Fruit fly (Drosophila melanogaster) whole organism, prepupa: ENCODE data around the gene to.
A peak's percentile ranks its signal among the peaks of the same experiment; 100 is the strongest.

Source experiments
- Blimp-1 ChIP-seq: fragments of 200-800 bp; sonication (Bioruptor generic); optimal IDR thresholded peaks from 3 replicates; lab custom pipeline; 2017; ENCODE audit warnings: missing biosample characterization, missing genetic modification characterization, mild to moderate bottlenecking, moderate library complexity, missing genetic modification reagents
- CG10631 ChIP-seq: fragments of 200-800 bp; sonication (Bioruptor generic); optimal IDR thresholded peaks from 2 replicates; lab custom pipeline; 2016; ENCODE audit warnings: missing biosample characterization, missing genetic modification characterization
- CG11294 ChIP-seq: fragments of 200-800 bp; sonication (Bioruptor generic); IDR thresholded peaks from 2 replicates; pipeline ENCODE4 v1.3.6; 2022; ENCODE audit warnings: missing biosample characterization, missing genetic modification characterization
- CG11762 ChIP-seq: fragments of 200-800 bp; sonication (Bioruptor generic); optimal IDR thresholded peaks from 3 replicates; lab custom pipeline; 2016; ENCODE audit warnings: missing biosample characterization, missing genetic modification characterization; ENCODE audit not compliant: insufficient read depth
- CG11902 ChIP-seq: fragments of 200-800 bp; sonication (Bioruptor generic); optimal IDR thresholded peaks from 3 replicates; lab custom pipeline; 2016; ENCODE audit warnings: missing biosample characterization, missing genetic modification characterization
- CG15336 ChIP-seq: fragments of 200-800 bp; sonication (Bioruptor generic); IDR thresholded peaks from 2 replicates; pipeline ENCODE4 v1.3.6; 2022; ENCODE audit warnings: missing biosample characterization, missing genetic modification characterization
- CG1621 ChIP-seq: fragments of 200-800 bp; sonication (Bioruptor generic); optimal IDR thresholded peaks from 3 replicates; lab custom pipeline; 2018; ENCODE audit warnings: missing biosample characterization, mild to moderate bottlenecking, missing genetic modification characterization
- CG16779 ChIP-seq: fragments of 200-800 bp; sonication (Bioruptor generic); optimal IDR thresholded peaks from 3 replicates; lab custom pipeline; 2017; ENCODE audit warnings: missing biosample characterization, mild to moderate bottlenecking, missing genetic modification characterization
- CG31627 ChIP-seq: fragments of 200-800 bp; sonication (Bioruptor generic); optimal IDR thresholded peaks from 3 replicates; lab custom pipeline; 2016; ENCODE audit warnings: missing biosample characterization, missing genetic modification characterization
- CG34406 ChIP-seq: fragments of 200-800 bp; sonication (Bioruptor generic); optimal IDR thresholded peaks from 3 replicates; lab custom pipeline; 2016; ENCODE audit warnings: missing biosample characterization, missing genetic modification characterization
- CG3919 ChIP-seq: fragments of 200-800 bp; sonication (Bioruptor generic); optimal IDR thresholded peaks from 3 replicates; lab custom pipeline; 2016; ENCODE audit warnings: missing biosample characterization, missing genetic modification characterization
- CG6163 ChIP-seq: fragments of 200-800 bp; sonication (Bioruptor generic); IDR thresholded peaks from 3 replicates; pipeline ENCODE4 v1.3.6; 2022; ENCODE audit warnings: missing biosample characterization, missing genetic modification characterization
- CG6276 ChIP-seq: fragments of 200-800 bp; sonication (Bioruptor generic); optimal IDR thresholded peaks from 2 replicates; lab custom pipeline; 2017; ENCODE audit warnings: missing biosample characterization, mild to moderate bottlenecking, missing genetic modification characterization
- CG6792 ChIP-seq: fragments of 200-800 bp; sonication (Bioruptor generic); optimal IDR thresholded peaks from 3 replicates; lab custom pipeline; 2016; ENCODE audit warnings: missing biosample characterization, missing genetic modification characterization
- CG6808 ChIP-seq: fragments of 200-800 bp; sonication (Bioruptor generic); optimal IDR thresholded peaks from 3 replicates; lab custom pipeline; 2017; ENCODE audit warnings: missing biosample characterization, missing genetic modification characterization, mild to moderate bottlenecking, moderate library complexity, missing genetic modification reagents
- CG7368 ChIP-seq: fragments of 200-800 bp; sonication (Bioruptor generic); optimal IDR thresholded peaks from 3 replicates; lab custom pipeline; 2016; ENCODE audit warnings: missing biosample characterization, missing genetic modification characterization
- CG8119 ChIP-seq: fragments of 200-800 bp; sonication (Bioruptor generic); IDR thresholded peaks from 3 replicates; pipeline ENCODE4 v1.3.6; 2022; ENCODE audit warnings: missing biosample characterization, missing genetic modification characterization
- CG8319 ChIP-seq: fragments of 200-800 bp; sonication (Bioruptor generic); optimal IDR thresholded peaks from 3 replicates; lab custom pipeline; 2016; ENCODE audit warnings: missing biosample characterization, missing genetic modification characterization
- Eip78C ChIP-seq: fragments of 200-800 bp; sonication (Bioruptor generic); peaks from one replicate; lab custom pipeline; 2016; ENCODE audit warnings: missing biosample characterization, missing genetic modification characterization
- Eip93F ChIP-seq: fragments of 200-800 bp; sonication (Bioruptor generic); optimal IDR thresholded peaks from 2 replicates; lab custom pipeline; 2016; ENCODE audit warnings: missing biosample characterization, mild to moderate bottlenecking, missing genetic modification characterization
- Gug ChIP-seq: fragments of 200-800 bp; sonication (Bioruptor generic); IDR thresholded peaks from 2 replicates; pipeline ENCODE4 v1.3.6; 2022; ENCODE audit warnings: missing biosample characterization, missing genetic modification characterization
- Hr38 ChIP-seq: sonication (Bioruptor generic); optimal IDR thresholded peaks from 2 replicates; lab custom pipeline; 2016; ENCODE audit warnings: missing biosample characterization, missing genetic modification characterization
- Hr39 ChIP-seq: fragments of 200-800 bp; sonication (Bioruptor generic); optimal IDR thresholded peaks from 2 replicates; lab custom pipeline; 2016; ENCODE audit warnings: missing biosample characterization, missing genetic modification characterization
- Lpt ChIP-seq: fragments of 200-800 bp; sonication (Bioruptor generic); optimal IDR thresholded peaks from 3 replicates; lab custom pipeline; 2016; ENCODE audit warnings: missing biosample characterization, missing genetic modification characterization
- OdsH ChIP-seq: fragments of 200-800 bp; sonication (Bioruptor generic); optimal IDR thresholded peaks from 3 replicates; lab custom pipeline; 2016; ENCODE audit warnings: missing biosample characterization, missing genetic modification characterization
- Smox ChIP-seq: fragments of 200-800 bp; sonication (Bioruptor generic); optimal IDR thresholded peaks from 3 replicates; lab custom pipeline; 2016; ENCODE audit warnings: missing biosample characterization, missing genetic modification characterization
- Sox102F ChIP-seq: fragments of 200-800 bp; sonication (Bioruptor generic); optimal IDR thresholded peaks from 2 replicates; lab custom pipeline; 2016; ENCODE audit warnings: missing biosample characterization, mild to moderate bottlenecking, missing genetic modification characterization
- Sox14 ChIP-seq: fragments of 200-800 bp; sonication (Bioruptor generic); optimal IDR thresholded peaks from 3 replicates; lab custom pipeline; 2016; ENCODE audit warnings: missing biosample characterization, missing genetic modification characterization
- Sox15 ChIP-seq: fragments of 200-800 bp; sonication (Bioruptor generic); optimal IDR thresholded peaks from 3 replicates; lab custom pipeline; 2016; ENCODE audit warnings: missing biosample characterization, missing genetic modification characterization
- achi ChIP-seq: fragments of 200-800 bp; sonication (Bioruptor generic); optimal IDR thresholded peaks from 3 replicates; lab custom pipeline; 2016; ENCODE audit warnings: missing biosample characterization, missing genetic modification characterization
- acj6 ChIP-seq: fragments of 200-800 bp; sonication (Bioruptor generic); optimal IDR thresholded peaks from 3 replicates; lab custom pipeline; 2016; ENCODE audit warnings: missing biosample characterization, missing genetic modification characterization
- cyc ChIP-seq: fragments of 200-800 bp; sonication (Bioruptor generic); optimal IDR thresholded peaks from 3 replicates; lab custom pipeline; 2016; ENCODE audit warnings: missing biosample characterization, missing genetic modification characterization
- dac ChIP-seq: fragments of 200-800 bp; sonication (Bioruptor generic); optimal IDR thresholded peaks from 2 replicates; lab custom pipeline; 2017; ENCODE audit warnings: missing biosample characterization, mild to moderate bottlenecking, missing genetic modification characterization
- dsx ChIP-seq: fragments of 200-800 bp; optimal IDR thresholded peaks from 3 replicates; lab custom pipeline; 2019; ENCODE audit warnings: missing biosample characterization, mild to moderate bottlenecking, missing genetic modification characterization, moderate library complexity; ENCODE audit not compliant: poor library complexity, severe bottlenecking
- eg ChIP-seq: fragments of 200-800 bp; sonication (Bioruptor generic); IDR thresholded peaks from 3 replicates; pipeline ENCODE4 v1.3.6; 2022; ENCODE audit warnings: missing biosample characterization, missing genetic modification characterization
- esn ChIP-seq: fragments of 200-800 bp; sonication (Bioruptor generic); optimal IDR thresholded peaks from 2 replicates; lab custom pipeline; 2016; ENCODE audit warnings: missing biosample characterization, mild to moderate bottlenecking, missing genetic modification characterization, moderate library complexity
- fd59A ChIP-seq: fragments of 200-800 bp; sonication (Bioruptor generic); optimal IDR thresholded peaks from 2 replicates; lab custom pipeline; 2017; ENCODE audit warnings: missing biosample characterization, mild to moderate bottlenecking, missing genetic modification characterization, missing genetic modification reagents
- fd85E ChIP-seq: fragments of 200-800 bp; sonication (Bioruptor generic); optimal IDR thresholded peaks from 3 replicates; lab custom pipeline; 2016; ENCODE audit warnings: missing biosample characterization, missing genetic modification characterization
- fkh ChIP-seq: fragments of 200-800 bp; sonication (Bioruptor generic); optimal IDR thresholded peaks from 3 replicates; lab custom pipeline; 2017; ENCODE audit warnings: missing biosample characterization, mild to moderate bottlenecking, missing genetic modification characterization, moderate library complexity
- net ChIP-seq: fragments of 200-800 bp; sonication (Bioruptor generic); optimal IDR thresholded peaks from 3 replicates; lab custom pipeline; 2016; ENCODE audit warnings: missing biosample characterization, missing genetic modification characterization
- pdm3 ChIP-seq: fragments of 200-800 bp; sonication (Bioruptor generic); optimal IDR thresholded peaks from 3 replicates; lab custom pipeline; 2016; ENCODE audit warnings: missing biosample characterization, missing genetic modification characterization
- salr ChIP-seq, 2 experiments: fragments of 200-800 bp; sonication (Bioruptor generic); optimal IDR thresholded peaks; 3 replicates each; lab custom pipeline; 2016 to 2018; ENCODE audit warnings: missing biosample characterization in 2 of 2, missing genetic modification characterization in 2 of 2, mild to moderate bottlenecking in 1 of 2
- spab ChIP-seq: fragments of 200-800 bp; sonication (Bioruptor generic); optimal IDR thresholded peaks from 2 replicates; lab custom pipeline; 2017; ENCODE audit warnings: missing biosample characterization, mild to moderate bottlenecking, missing genetic modification characterization, missing genetic modification reagents
- ss ChIP-seq, 2 experiments: fragments of 200-800 bp; sonication (Bioruptor generic); optimal IDR thresholded peaks; 2 replicates in 1 of 2; 3 replicates in 1 of 2; lab custom pipeline; 2017 to 2018; ENCODE audit warnings: mild to moderate bottlenecking in 2 of 2, missing biosample characterization in 2 of 2, missing genetic modification characterization in 2 of 2, moderate library complexity in 1 of 2
- svp ChIP-seq: fragments of 200-800 bp; sonication (Bioruptor generic); peaks from one replicate; lab custom pipeline; 2016; ENCODE audit warnings: missing biosample characterization, missing genetic modification characterization

to gene

dm6 chr3R:25258628-25259240 is 18.8 kb downstream of the to start, which contains the start of gene CG11857 (continued):
- TF ChIP-seq fd59A (GFP tag; lab: Kevin White, UChicago) = peak; percentile 91
- peak; percentile 98 for TF ChIP-seq CG6163 (GFP tag; lab: Robert Waterston, UW)
- peak; percentile 89 for TF ChIP-seq Lpt (GFP tag; lab: Kevin White, UChicago)
- peak; percentile 89 for TF ChIP-seq Eip93F (GFP tag; lab: Kevin White, UChicago)
- peak; percentile 92 for TF ChIP-seq CG34406
- peak; percentile 90 for TF ChIP-seq CG8119 (GFP tag; lab: Robert Waterston, UW)
- peak in 1 of 2 experiments; percentile 93 for TF ChIP-seq salr (GFP tag; optimal IDR thresholded peaks at IDR 0.05; lab: Kevin White, UChicago)
- TF ChIP-seq Sox15 (GFP tag; lab: Kevin White, UChicago) = peak; percentile 96
- TF ChIP-seq CG8319 (GFP tag; lab: Kevin White, UChicago) = peak; percentile 93

dm6 chr3R:25260670-25261069 is 20.7 kb downstream of the to start:
- TF ChIP-seq dac (GFP tag; lab: Kevin White, UChicago) = no peak
- no peak for TF ChIP-seq spab
- TF ChIP-seq CG1621 (tag; lab: Kevin White, UChicago) = no peak
- TF ChIP-seq CG8119 (GFP tag; lab: Robert Waterston, UW) = no peak
- TF ChIP-seq Sox14 (GFP tag; lab: Kevin White, UChicago) = no peak
- TF ChIP-seq acj6 (GFP tag; lab: Kevin White, UChicago) = no peak
- no peak for TF ChIP-seq pdm3 (GFP tag; lab: Kevin White, UChicago)
- TF ChIP-seq Sox102F (GFP tag; lab: Kevin White, UChicago) = no peak
- TF ChIP-seq esn (GFP tag; lab: Kevin White, UChicago) = no peak
- no peak for TF ChIP-seq CG6276 (GFP tag; lab: Kevin White, UChicago)
- TF ChIP-seq Smox (GFP tag; lab: Kevin White, UChicago) = no peak
- TF ChIP-seq eg (GFP tag; lab: Robert Waterston, UW) = no peak
- no peak for TF ChIP-seq Sox15 (GFP tag; lab: Kevin White, UChicago)
- TF ChIP-seq Blimp-1 = no peak
- no peak for TF ChIP-seq CG34406
- no peak for TF ChIP-seq Gug (GFP tag; lab: Robert Waterston, UW)
- no peak for TF ChIP-seq CG10631 (GFP tag; lab: Kevin White, UChicago)
- TF ChIP-seq CG16779 (tag; lab: Kevin White, UChicago) = no peak

dm6 chr3R:25262322-25262761 is 22.4 kb downstream of the to start, which contains the start of the genes Kdsr and CG11858:
Kdsr (minus strand) TSS chr3R:25262498.
CG11858 (plus strand) TSS chr3R:25262741.
- TF ChIP-seq Hr38 (no peak), ss (GFP tag; optimal IDR thresholded peaks at IDR 0.05; lab: Kevin White, UChicago) (no peak), cyc (GFP tag; lab: Kevin White, UChicago) (no peak), Sox15 (GFP tag; lab: Kevin White, UChicago) (peak; percentile 13), fkh (peak; percentile 76), CG7368 (GFP tag; lab: Kevin White, UChicago) (no peak), CG6808 (GFP tag; lab: Kevin White, UChicago) (no peak), net (GFP tag; lab: Kevin White, UChicago) (no peak), CG16779 (tag; lab: Kevin White, UChicago) (no peak), CG6792 (GFP tag; lab: Kevin White, UChicago) (no peak), fd59A (GFP tag; lab: Kevin White, UChicago) (no peak), OdsH (GFP tag; lab: Kevin White, UChicago) (no peak), fd85E (GFP tag; lab: Kevin White, UChicago) (no peak), dac (GFP tag; lab: Kevin White, UChicago) (no peak), CG15336 (0 out of 2 replicates have a peak, but pooled peaks have one; percentile 43), CG8119 (GFP tag; lab: Robert Waterston, UW) (peak; percentile 44; the same call in 2 of the 3 replicates), CG11294 (peak; percentile 28; the same call in 1 of the 2 replicates), CG11762 (no peak), CG11902 (GFP tag; lab: Kevin White, UChicago) (no peak), Eip78C (no peak), achi (peak; percentile 36), Hr39 (GFP tag; lab: Kevin White, UChicago) (no peak), CG3919 (no peak), Gug (GFP tag; lab: Robert Waterston, UW) (peak; percentile 65), CG31627 (GFP tag; lab: Kevin White, UChicago) (peak; percentile 73), eg (GFP tag; lab: Robert Waterston, UW) (peak; percentile 72; the same call in 2 of the 3 replicates), acj6 (GFP tag; lab: Kevin White, UChicago) (no peak), salr (GFP tag; optimal IDR thresholded peaks at IDR 0.05; lab: Kevin White, UChicago) (no peak), CG8319 (GFP tag; lab: Kevin White, UChicago) (no peak), svp (GFP tag; lab: Kevin White, UChicago) (peak; percentile 95), spab (no peak), esn (GFP tag; lab: Kevin White, UChicago) (peak; percentile 78), dsx (GFP tag; lab: Kevin White, UChicago) (peak; percentile 37)
